Fruit fly (Drosophila melanogaster) whole organism, pupa: Measurements from ENCODE around the gene Sem1.

Experiments used
- CG10348 ChIP-seq: fragments of 200-800 bp; sonication (Bioruptor generic); IDR thresholded peaks from 2 replicates; pipeline ENCODE4 v1.3.6; 2022; ENCODE audit warnings: missing biosample characterization, missing genetic modification characterization
- CG13204 ChIP-seq: fragments of 200-800 bp; sonication (Bioruptor generic); optimal IDR thresholded peaks from 2 replicates; lab custom pipeline; 2018; ENCODE audit warnings: missing biosample characterization, mild to moderate bottlenecking, missing genetic modification characterization, moderate library complexity
- CG14655 ChIP-seq: fragments of 200-800 bp; sonication (Bioruptor generic); optimal IDR thresholded peaks from 3 replicates; lab custom pipeline; 2017; ENCODE audit warnings: mild to moderate bottlenecking, missing biosample characterization, missing genetic modification reagents, missing genetic modification characterization
- CG17806 ChIP-seq: fragments of 200-800 bp; sonication (Bioruptor generic); optimal IDR thresholded peaks from 2 replicates; lab custom pipeline; 2018; ENCODE audit warnings: missing biosample characterization, mild to moderate bottlenecking, missing genetic modification characterization, moderate library complexity
- CG32121 ChIP-seq: fragments of 200-800 bp; sonication (Bioruptor generic); IDR thresholded peaks from 2 replicates; pipeline ENCODE4 v1.3.6; 2022; ENCODE audit warnings: missing biosample characterization, missing genetic modification characterization
- CG34367 ChIP-seq: fragments of 200-800 bp; sonication (Bioruptor generic); optimal IDR thresholded peaks from 2 replicates; lab custom pipeline; 2018; ENCODE audit warnings: missing biosample characterization, mild to moderate bottlenecking, missing genetic modification characterization
- CG4496 ChIP-seq: fragments of 200-800 bp; sonication (Bioruptor generic); IDR thresholded peaks from 3 replicates; pipeline ENCODE4 v1.3.6; 2022; ENCODE audit warnings: missing biosample characterization, missing genetic modification characterization
- CG9948 ChIP-seq: fragments of 200-800 bp; sonication (Bioruptor generic); optimal IDR thresholded peaks from 2 replicates; lab custom pipeline; 2018; ENCODE audit warnings: missing biosample characterization, mild to moderate bottlenecking, missing genetic modification characterization, moderate library complexity
- EcR ChIP-seq: fragments of 200-800 bp; sonication (Bioruptor generic); optimal IDR thresholded peaks from 3 replicates; lab custom pipeline; 2019; ENCODE audit warnings: missing biosample characterization, missing genetic modification characterization, mild to moderate bottlenecking, moderate library complexity, missing genetic modification reagents
- Ets98B ChIP-seq: fragments of 200-800 bp; sonication (Bioruptor generic); IDR thresholded peaks from 2 replicates; pipeline ENCODE4 v1.3.6; 2022; ENCODE audit warnings: missing biosample characterization, missing genetic modification characterization
- Pif1B ChIP-seq: fragments of 200-800 bp; sonication (Bioruptor generic); optimal IDR thresholded peaks from 3 replicates; lab custom pipeline; 2016; ENCODE audit warnings: missing biosample characterization, missing genetic modification characterization
- fd96Ca ChIP-seq: fragments of 200-800 bp; sonication (Bioruptor generic); IDR thresholded peaks from 3 replicates; pipeline ENCODE4 v1.3.6; 2022; ENCODE audit warnings: missing biosample characterization, missing genetic modification characterization
- gl ChIP-seq: fragments of 200-800 bp; sonication (Bioruptor generic); optimal IDR thresholded peaks from 2 replicates; lab custom pipeline; 2018; ENCODE audit warnings: missing biosample characterization, mild to moderate bottlenecking, missing genetic modification characterization
- rn ChIP-seq: fragments of 200-800 bp; sonication (Bioruptor generic); IDR thresholded peaks from 2 replicates; pipeline ENCODE4 v1.3.6; 2022; ENCODE audit warnings: missing biosample characterization, missing genetic modification characterization

DNA sequence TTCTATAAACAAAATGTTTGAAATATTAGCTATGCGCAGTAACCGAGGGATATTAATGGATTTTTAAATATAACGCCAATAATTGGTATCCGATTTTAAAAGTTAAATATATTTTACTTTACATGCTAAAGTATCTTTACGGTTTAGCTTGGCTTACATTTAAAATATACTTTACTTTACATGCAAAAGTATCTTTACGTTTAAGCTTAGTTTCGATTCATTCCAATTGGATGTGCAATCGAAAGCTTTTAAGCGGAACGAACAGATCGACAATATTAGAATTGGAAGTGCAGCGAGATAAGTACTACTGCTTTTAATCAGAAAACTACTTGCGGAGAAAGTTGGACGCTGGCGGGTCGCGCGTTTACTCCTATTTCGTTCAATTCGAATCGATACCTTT lies 34.8 kb upstream of the Sem1 start:
- TF ChIP-seq Ets98B (GFP tag; lab: Robert Waterston, UW) (no peak), rn (GFP tag; lab: Robert Waterston, UW) (no peak), CG10348 (no peak), CG34367 (tag; lab: Kevin White, UChicago) (no peak), EcR (GFP tag; lab: Kevin White, UChicago) (no peak), CG13204 (GFP tag; lab: Kevin White, UChicago) (no peak), CG14655 (GFP tag; lab: Kevin White, UChicago) (no peak), CG9948 (tag; lab: Kevin White, UChicago) (no peak), CG17806 (tag; lab: Kevin White, UChicago) (no peak), CG4496 (GFP tag; lab: Robert Waterston, UW) (no peak), Pif1B (GFP tag; lab: Kevin White, UChicago) (no peak), CG32121 (GFP tag; lab: Robert Waterston, UW) (no peak), fd96Ca (no peak), gl (no peak)
